Fruit fly (Drosophila melanogaster): ENCODE measurements around the gene Argk2.
A peak's percentile ranks its signal among the peaks of the same experiment; 100 is the strongest.

The Argk2 gene

DNA sequence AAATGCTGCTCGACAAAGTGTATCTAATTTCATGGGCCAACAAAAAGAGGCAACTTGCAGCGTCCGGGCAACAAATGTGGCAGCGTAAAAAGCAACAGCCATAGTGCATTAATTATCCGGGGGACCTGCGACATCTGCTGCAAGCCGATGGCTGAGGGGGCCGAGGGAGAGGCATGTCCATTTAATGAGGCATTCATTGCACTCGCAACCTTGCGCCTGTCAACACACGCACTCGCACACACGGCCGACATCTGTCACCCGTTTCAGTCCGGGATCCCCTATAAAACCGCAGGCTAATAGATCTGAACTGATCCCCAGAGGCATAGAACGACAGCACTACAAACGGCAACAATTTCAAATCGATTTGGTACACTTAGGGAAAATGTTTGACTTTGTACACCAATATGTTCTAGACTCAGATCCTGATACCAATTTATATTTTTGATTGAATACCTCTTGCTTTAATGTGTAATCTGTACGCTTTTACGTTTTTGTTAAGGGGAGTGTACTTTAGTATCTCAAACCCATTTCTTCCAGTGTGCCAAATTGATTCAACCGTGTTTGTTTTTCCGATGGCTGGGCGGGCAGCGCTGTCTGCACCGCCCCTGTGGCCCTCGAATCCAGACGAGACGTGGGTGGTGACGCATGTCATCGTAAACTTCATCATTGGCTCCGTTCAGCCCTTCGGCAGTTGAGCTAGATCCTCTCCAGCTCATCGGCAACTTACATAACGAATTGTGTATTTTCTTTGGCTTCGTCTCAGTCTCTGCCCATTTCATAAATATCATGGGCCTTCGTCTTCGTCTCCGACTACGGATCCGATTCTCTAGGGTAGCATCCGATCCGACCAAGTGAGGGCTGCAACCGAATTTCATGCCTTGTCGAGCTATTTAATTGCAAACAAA is 35.5 kb upstream of the Argk2 start:
- no peak for TF ChIP-seq tj (GFP tag; optimal IDR thresholded peaks at IDR 0.05)
- TF ChIP-seq pad (GFP tag; optimal IDR thresholded peaks at IDR 0.05) = no peak
- no peak for TF ChIP-seq ovo (GFP tag; optimal IDR thresholded peaks at IDR 0.05)

dm6 chr3L:9013745-9014144 is 33.5 kb upstream of the Argk2 start:
- TF ChIP-seq CG7045 (GFP tag; optimal IDR thresholded peaks at IDR 0.05) (no peak), kay (GFP tag; ENCODE audit: borderline replicate concordance) (no peak), CG5204 (GFP tag; optimal IDR thresholded peaks at IDR 0.05) (no peak), CG14711 (tag; optimal IDR thresholded peaks at IDR 0.05) (no peak), pad (GFP tag; optimal IDR thresholded peaks at IDR 0.05) (no peak), Crg-1 (GFP tag; optimal IDR thresholded peaks at IDR 0.05) (no peak), cic (GFP tag; optimal IDR thresholded peaks at IDR 0.05) (no peak), toe (GFP tag; optimal IDR thresholded peaks at IDR 0.05) (no peak), tj (GFP tag; optimal IDR thresholded peaks at IDR 0.05) (no peak), CG7101 (tag; optimal IDR thresholded peaks at IDR 0.05) (no peak), CG11617 (GFP tag; optimal IDR thresholded peaks at IDR 0.05) (no peak), Mnt (GFP tag; optimal IDR thresholded peaks at IDR 0.05) (no peak), Clk (GFP tag; optimal IDR thresholded peaks at IDR 0.05) (no peak), ovo (GFP tag; optimal IDR thresholded peaks at IDR 0.05) (no peak), bab1 (GFP tag; optimal IDR thresholded peaks at IDR 0.05) (no peak), CG1620 (GFP tag; optimal IDR thresholded peaks at IDR 0.05) (no peak), CG33017 (tag; optimal IDR thresholded peaks at IDR 0.05) (no peak), CG12768 (GFP tag; optimal IDR thresholded peaks at IDR 0.05) (no peak)

DNA sequence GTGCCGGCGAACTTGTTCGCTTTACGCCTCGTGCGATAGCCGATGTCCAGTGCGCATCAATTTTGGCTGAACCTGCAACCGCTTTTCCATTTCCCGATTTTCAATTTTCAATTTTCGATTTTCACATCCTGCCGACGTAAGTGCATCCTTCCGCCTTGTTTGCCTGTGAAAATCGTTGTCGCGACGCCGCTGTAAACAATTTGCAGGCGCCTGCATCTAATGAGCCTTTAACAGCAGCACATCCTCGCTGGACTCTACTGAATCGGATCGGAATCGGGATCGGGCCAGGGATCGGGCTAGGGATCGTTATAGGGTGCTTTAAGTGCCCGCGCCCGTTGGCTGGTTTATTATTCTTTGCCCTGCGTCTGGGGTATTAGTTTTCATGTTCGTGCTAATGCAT is 29.8 kb upstream of the Argk2 start:
- TF ChIP-seq tj (GFP tag; optimal IDR thresholded peaks at IDR 0.05) = no peak
- no peak for TF ChIP-seq CG33017 (tag; optimal IDR thresholded peaks at IDR 0.05)
- no peak for TF ChIP-seq cic (GFP tag; optimal IDR thresholded peaks at IDR 0.05)
- no peak for TF ChIP-seq toe (GFP tag; optimal IDR thresholded peaks at IDR 0.05)
- TF ChIP-seq CG12768 (GFP tag; optimal IDR thresholded peaks at IDR 0.05) = no peak
- TF ChIP-seq bab1 (GFP tag; optimal IDR thresholded peaks at IDR 0.05) = no peak
- no peak for TF ChIP-seq CG7101 (tag; optimal IDR thresholded peaks at IDR 0.05)
- no peak for TF ChIP-seq CG14711 (tag; optimal IDR thresholded peaks at IDR 0.05)
- no peak for TF ChIP-seq CG1620 (GFP tag; optimal IDR thresholded peaks at IDR 0.05)
- no peak for TF ChIP-seq Mnt (GFP tag; optimal IDR thresholded peaks at IDR 0.05)
- TF ChIP-seq ovo (GFP tag; optimal IDR thresholded peaks at IDR 0.05) = no peak
- no peak for TF ChIP-seq Hr96 (GFP tag; optimal IDR thresholded peaks at IDR 0.05)

DNA sequence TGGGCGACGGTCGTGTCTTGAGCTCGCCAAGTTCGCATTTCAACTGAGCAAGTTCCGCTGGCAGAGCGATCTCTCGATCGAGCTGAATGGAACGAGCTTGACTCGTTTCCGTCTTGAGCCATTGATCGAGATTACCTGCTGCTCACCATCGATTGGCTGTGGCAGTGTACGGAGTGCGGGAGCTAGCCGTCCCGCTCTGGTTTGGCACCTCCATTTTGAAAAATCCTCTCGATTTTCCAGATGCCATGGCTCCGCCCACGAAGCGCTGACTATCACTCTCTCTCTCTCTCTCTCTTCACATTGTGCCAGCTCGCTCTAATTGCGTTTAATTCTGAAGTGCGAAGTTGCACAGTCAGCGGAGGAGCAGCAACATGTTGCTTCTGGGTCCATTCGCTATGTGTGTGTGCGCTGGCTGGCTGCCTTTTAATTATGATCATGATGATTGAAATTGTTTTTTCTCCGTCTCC is 28.0 kb upstream of the Argk2 start, which contains the start of gene Doc2:
TSS of gene Doc2 (minus strand) at position 51 of the 467 bp plus-strand sequence.
- TF ChIP-seq CG7101 (tag; optimal IDR thresholded peaks at IDR 0.05) = no peak
- no peak for TF ChIP-seq tj (GFP tag; optimal IDR thresholded peaks at IDR 0.05)
- TF ChIP-seq Mnt (GFP tag; optimal IDR thresholded peaks at IDR 0.05) = no peak
- no peak for TF ChIP-seq Clk (GFP tag; optimal IDR thresholded peaks at IDR 0.05)
- no peak for TF ChIP-seq ovo (GFP tag; optimal IDR thresholded peaks at IDR 0.05)
- TF ChIP-seq cic (GFP tag; optimal IDR thresholded peaks at IDR 0.05) = no peak
- TF ChIP-seq bab1 (GFP tag; optimal IDR thresholded peaks at IDR 0.05) = no peak
- TF ChIP-seq Hr96 (GFP tag; optimal IDR thresholded peaks at IDR 0.05) = no peak
- TF ChIP-seq CG14711 (tag; optimal IDR thresholded peaks at IDR 0.05) = no peak
- TF ChIP-seq toe (GFP tag; optimal IDR thresholded peaks at IDR 0.05) = no peak
- TF ChIP-seq kay (GFP tag; ENCODE audit: borderline replicate concordance) = no peak
- no peak for TF ChIP-seq pad (GFP tag; optimal IDR thresholded peaks at IDR 0.05)
- TF ChIP-seq CG7045 (GFP tag; optimal IDR thresholded peaks at IDR 0.05) = no peak
- no peak for TF ChIP-seq cnc (optimal IDR thresholded peaks at IDR 0.05)
- TF ChIP-seq CG33017 (tag; optimal IDR thresholded peaks at IDR 0.05) = no peak
- TF ChIP-seq CG12768 (GFP tag; optimal IDR thresholded peaks at IDR 0.05) = no peak
- TF ChIP-seq CG11617 (GFP tag; optimal IDR thresholded peaks at IDR 0.05) = no peak

- TF ChIP-seq toe (GFP tag; optimal IDR thresholded peaks at IDR 0.05) = no peak
- peak; percentile 54 for TF ChIP-seq kay (GFP tag; ENCODE audit: borderline replicate concordance)
These were observed 26.5 kb upstream of the Argk2 start for dm6 chr3L:9020436-9021370.

dm6 chr3L:9023627-9024026 is 23.6 kb upstream of the Argk2 start:
- TF ChIP-seq kay (GFP tag; ENCODE audit: borderline replicate concordance) (peak; percentile 18), CG14711 (tag; optimal IDR thresholded peaks at IDR 0.05) (no peak), Mnt (GFP tag; optimal IDR thresholded peaks at IDR 0.05) (no peak)

Data from whole organism, adult.